Worm (Caenorhabditis elegans) whole organism, early embryonic: ENCODE data around the gene hyls-1.

Source experiments
- B0310.2 ChIP-seq: sonication (generic microtip); optimal IDR thresholded peaks from 2 replicates; lab custom pipeline; 2016; ENCODE audit warnings: mild to moderate bottlenecking, missing genetic modification characterization, missing compliant biosample characterization
- F13C5.2 ChIP-seq: sonication (generic microtip); optimal IDR thresholded peaks from 2 replicates; lab custom pipeline; 2017; ENCODE audit warnings: mild to moderate bottlenecking, missing genetic modification characterization, inconsistent platforms, missing compliant biosample characterization
- ama-1 ChIP-seq: fragments of 150-350 bp; optimal IDR thresholded peaks from 2 replicates; lab custom pipeline; 2014
- ceh-13 ChIP-seq: fragments of 200-800 bp; sonication (Bioruptor generic); optimal IDR thresholded peaks from 2 replicates; lab custom pipeline; 2018; ENCODE audit warnings: mild to moderate bottlenecking, missing genetic modification characterization, missing compliant biosample characterization
- ceh-36 ChIP-seq: sonication (generic microtip); optimal IDR thresholded peaks from 2 replicates; lab custom pipeline; 2016; ENCODE audit warnings: missing genetic modification characterization, inconsistent platforms, missing compliant biosample characterization
- ets-7 ChIP-seq: sonication (generic microtip); optimal IDR thresholded peaks from 2 replicates; lab custom pipeline; 2016; ENCODE audit warnings: missing genotype, missing genetic modification characterization, missing compliant biosample characterization
- flt-1 ChIP-seq: fragments of 200-800 bp; sonication (Bioruptor generic); IDR thresholded peaks from 2 replicates; pipeline ENCODE4 v1.3.6; 2022; ENCODE audit warnings: missing genetic modification characterization, missing compliant biosample characterization
- hmbx-1 ChIP-seq: sonication (generic microtip); optimal IDR thresholded peaks from 2 replicates; lab custom pipeline; 2016; ENCODE audit warnings: mild to moderate bottlenecking, missing genetic modification characterization, missing compliant biosample characterization
- hmg-4 ChIP-seq: fragments of 200-800 bp; sonication (Bioruptor generic); optimal IDR thresholded peaks from 2 replicates; lab custom pipeline; 2018; ENCODE audit warnings: mild to moderate bottlenecking, missing genetic modification characterization, missing compliant biosample characterization
- scrt-1 ChIP-seq: fragments of 200-800 bp; sonication (Bioruptor generic); IDR thresholded peaks from 2 replicates; pipeline ENCODE4 v1.3.6; 2022; ENCODE audit warnings: missing genetic modification characterization, missing compliant biosample characterization
- tbx-37 ChIP-seq: fragments of 200-800 bp; sonication (Bioruptor generic); conservative IDR thresholded peaks from 2 replicates; pipeline ENCODE4 v1.3.6; 2022; ENCODE audit warnings: missing genetic modification reagents, missing genetic modification characterization, missing compliant biosample characterization
- tra-4 ChIP-seq: sonication (generic microtip); optimal IDR thresholded peaks from 2 replicates; lab custom pipeline; 2017; ENCODE audit warnings: missing genetic modification characterization, missing compliant biosample characterization

Gene hyls-1

DNA sequence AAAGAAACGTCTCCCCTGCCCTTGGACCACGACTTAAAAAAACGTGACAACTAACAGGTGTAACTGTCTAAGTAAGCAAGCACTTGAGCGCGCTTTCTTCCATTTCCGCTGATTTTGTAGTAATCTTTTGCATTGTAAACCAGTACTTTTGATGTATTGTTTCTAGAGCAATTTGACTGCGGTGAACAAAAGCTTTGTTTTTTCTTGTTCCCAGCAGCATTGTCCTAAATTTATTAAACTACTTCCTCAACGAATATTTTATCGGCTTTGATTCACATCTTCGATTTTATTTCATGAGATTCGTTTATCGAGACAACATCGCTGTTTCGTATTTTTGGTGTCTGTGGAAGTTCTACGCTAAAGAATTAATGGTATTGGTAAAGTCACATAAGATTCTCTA is 51.5 kb downstream of the hyls-1 start, which contains the start of gene C13A2.1:
Gene C13A2.1 (plus strand): TSS at position 301 of the 400 bp plus-strand sequence.
- TF ChIP-seq ceh-13 (no peak), ceh-36 (tag; lab: Kevin White, UChicago) (no peak), hmg-4 (no peak), ama-1 (lab: Kevin White, UChicago) (no peak), ets-7 (tag; lab: Kevin White, UChicago) (no peak), F13C5.2 (tag; lab: Kevin White, UChicago) (no peak), flt-1 (GFP tag; lab: Robert Waterston, UW) (no peak), B0310.2 (tag; lab: Kevin White, UChicago) (no peak), tbx-37 (GFP tag; lab: Robert Waterston, UW) (no peak), tra-4 (tag; lab: Kevin White, UChicago) (no peak), scrt-1 (GFP tag; lab: Robert Waterston, UW) (no peak), hmbx-1 (tag; lab: Kevin White, UChicago) (no peak)
